Worm (Caenorhabditis elegans) whole organism, L4 larva: ENCODE measurements around the gene fbxa-74.

Experiments
- D1046.2 ChIP-seq: fragments of 200-800 bp; sonication (Bioruptor generic); IDR thresholded peaks from 2 replicates; pipeline ENCODE4 v1.3.6; 2022; ENCODE audit warnings: missing genetic modification characterization, missing compliant biosample characterization
- F26F4.8 ChIP-seq: fragments of 200-800 bp; sonication (Bioruptor generic); conservative IDR thresholded peaks from 2 replicates; pipeline ENCODE4 v1.3.6; 2022; ENCODE audit warnings: missing genetic modification characterization, missing compliant biosample characterization
- F44E2.7 ChIP-seq: fragments of 200-800 bp; sonication (Bioruptor generic); IDR thresholded peaks from 2 replicates; pipeline ENCODE4 v2.1.2; 2022; ENCODE audit warnings: missing genetic modification characterization, missing compliant biosample characterization
- T20F7.1 ChIP-seq: fragments of 200-800 bp; sonication (Bioruptor generic); optimal IDR thresholded peaks from 2 replicates; lab custom pipeline; 2018; ENCODE audit warnings: mild to moderate bottlenecking, missing genetic modification characterization, missing compliant biosample characterization
- T26A8.4 ChIP-seq: fragments of 200-800 bp; sonication (Bioruptor generic); IDR thresholded peaks from 2 replicates; pipeline ENCODE4 v1.3.6; 2022; ENCODE audit warnings: missing genetic modification characterization, missing compliant biosample characterization
- Y48G9A.11 ChIP-seq: fragments of 200-800 bp; sonication (Bioruptor generic); IDR thresholded peaks from 2 replicates; pipeline ENCODE4 v1.3.6; 2022; ENCODE audit warnings: missing genetic modification reagents, missing genetic modification characterization, missing compliant biosample characterization
- aha-1 ChIP-seq: fragments of 150-350 bp; peaks from one replicate; lab custom pipeline; 2014; ENCODE audit warnings: missing biosample characterization, missing genetic modification characterization
- arid-1 ChIP-seq: fragments of 200-800 bp; sonication (Bioruptor generic); conservative IDR thresholded peaks from 2 replicates; pipeline ENCODE4 v1.3.6; 2022; ENCODE audit warnings: missing genetic modification reagents, missing genetic modification characterization, missing compliant biosample characterization
- ceh-28 ChIP-seq: fragments of 150-350 bp; optimal IDR thresholded peaks from 2 replicates; lab custom pipeline; 2014; ENCODE audit warnings: missing biosample characterization, missing genetic modification reagents, missing genetic modification characterization
- ceh-32 ChIP-seq: sonication (generic microtip); optimal IDR thresholded peaks from 2 replicates; lab custom pipeline; 2016; ENCODE audit warnings: mild to moderate bottlenecking, missing genetic modification characterization, missing compliant biosample characterization; ENCODE audit not compliant: poor library complexity
- ceh-44 ChIP-seq: fragments of 200-800 bp; sonication (Bioruptor generic); IDR thresholded peaks from 2 replicates; pipeline ENCODE4 v1.3.6; 2022; ENCODE audit warnings: missing genetic modification reagents, missing genetic modification characterization, missing compliant biosample characterization
- cey-2 ChIP-seq: sonication (generic microtip); optimal IDR thresholded peaks from 3 replicates; lab custom pipeline; 2017; ENCODE audit warnings: missing genetic modification characterization, mild to moderate bottlenecking, missing compliant biosample characterization, antibody characterized with exemption, borderline replicate concordance; ENCODE audit not compliant: insufficient read depth
- dmd-6 ChIP-seq: fragments of 200-800 bp; sonication (Bioruptor generic); IDR thresholded peaks from 2 replicates; pipeline ENCODE4 v1.3.6; 2022; ENCODE audit warnings: missing genetic modification reagents, missing genetic modification characterization, missing compliant biosample characterization
- dmd-8 ChIP-seq: fragments of 200-800 bp; sonication (Bioruptor generic); IDR thresholded peaks from 2 replicates; pipeline ENCODE4 v1.3.6; 2022; ENCODE audit warnings: missing genetic modification characterization, missing compliant biosample characterization
- dpl-1 ChIP-seq: fragments of 150-350 bp; optimal IDR thresholded peaks from 2 replicates; lab custom pipeline; 2014; ENCODE audit warnings: missing biosample characterization, missing genetic modification reagents, missing genetic modification characterization
- egl-43 ChIP-seq: fragments of 200-800 bp; sonication (Bioruptor generic); IDR thresholded peaks from 2 replicates; pipeline ENCODE4 v1.3.6; 2022; ENCODE audit warnings: missing genetic modification reagents, missing genetic modification characterization, missing compliant biosample characterization
- fos-1 ChIP-seq: fragments of 150-350 bp; optimal IDR thresholded peaks from 2 replicates; lab custom pipeline; 2014; ENCODE audit warnings: missing biosample characterization, missing genetic modification characterization
- hmg-1.1 ChIP-seq: fragments of 200-800 bp; sonication (Bioruptor generic); IDR thresholded peaks from 2 replicates; pipeline ENCODE4 v1.3.6; 2022; ENCODE audit warnings: missing genetic modification reagents, missing genetic modification characterization, missing compliant biosample characterization
- lim-7 ChIP-seq: fragments of 200-800 bp; sonication (Bioruptor generic); IDR thresholded peaks from 2 replicates; pipeline ENCODE4 v1.3.6; 2022; ENCODE audit warnings: missing genetic modification characterization, missing compliant biosample characterization
- lin-29 ChIP-seq: fragments of 200-800 bp; sonication (Bioruptor generic); IDR thresholded peaks from 2 replicates; pipeline ENCODE4 v1.3.6; 2022; ENCODE audit warnings: missing genetic modification reagents, missing genetic modification characterization, missing compliant biosample characterization
- lin-38 ChIP-seq: fragments of 200-800 bp; sonication (Bioruptor generic); IDR thresholded peaks from 2 replicates; pipeline ENCODE4 v1.3.6; 2022; ENCODE audit warnings: missing genetic modification reagents, missing genetic modification characterization, missing compliant biosample characterization
- madf-5 ChIP-seq, 2 experiments: fragments of 200-800 bp; sonication (Bioruptor generic); IDR thresholded peaks; 2 replicates each; pipeline ENCODE4 v1.3.6; 2022; ENCODE audit warnings: missing compliant biosample characterization in 2 of 2, missing genetic modification characterization in 2 of 2
- mep-1 ChIP-seq: fragments of 150-350 bp; sonication (generic microtip); optimal IDR thresholded peaks from 3 replicates; lab custom pipeline; 2014; ENCODE audit warnings: missing biosample characterization, missing genetic modification characterization
- nhr-25 ChIP-seq: sonication (generic microtip); optimal IDR thresholded peaks from 2 replicates; lab custom pipeline; 2017; ENCODE audit warnings: missing genetic modification characterization, mild to moderate bottlenecking, missing compliant biosample characterization, antibody characterized with exemption, moderate library complexity, borderline replicate concordance; ENCODE audit not compliant: insufficient read depth
- nhr-41 ChIP-seq: fragments of 200-800 bp; sonication (Bioruptor generic); IDR thresholded peaks from 2 replicates; pipeline ENCODE4 v1.3.6; 2022; ENCODE audit warnings: missing genetic modification reagents, missing genetic modification characterization, missing compliant biosample characterization
- nhr-77 ChIP-seq: fragments of 150-350 bp; optimal IDR thresholded peaks from 2 replicates; lab custom pipeline; 2014; ENCODE audit warnings: missing biosample characterization, missing genetic modification characterization
- pqm-1 ChIP-seq: sonication (generic microtip); optimal IDR thresholded peaks from 2 replicates; lab custom pipeline; 2017; ENCODE audit warnings: missing biosample characterization, missing genetic modification characterization
- rbr-2 ChIP-seq: sonication (generic microtip); optimal IDR thresholded peaks from 2 replicates; lab custom pipeline; 2016; ENCODE audit warnings: missing genotype, missing genetic modification characterization, missing compliant biosample characterization
- set-16 ChIP-seq: fragments of 200-800 bp; sonication (Bioruptor generic); IDR thresholded peaks from 2 replicates; pipeline ENCODE4 v1.3.6; 2022; ENCODE audit warnings: missing genetic modification reagents, missing genetic modification characterization, missing compliant biosample characterization
- snpc-1.2 ChIP-seq: fragments of 200-800 bp; sonication (Bioruptor generic); IDR thresholded peaks from 2 replicates; pipeline ENCODE4 v1.3.6; 2022; ENCODE audit warnings: missing genetic modification reagents, missing genetic modification characterization, missing compliant biosample characterization
- tra-1 ChIP-seq: fragments of 200-800 bp; sonication (Bioruptor generic); IDR thresholded peaks from 2 replicates; pipeline ENCODE4 v1.3.6; 2022; ENCODE audit warnings: missing genetic modification reagents, missing genetic modification characterization, missing compliant biosample characterization
- unc-39 ChIP-seq: sonication (generic microtip); optimal IDR thresholded peaks from 2 replicates; lab custom pipeline; 2017; ENCODE audit warnings: missing biosample characterization, missing genetic modification characterization
- zip-11 ChIP-seq: fragments of 200-800 bp; sonication (Bioruptor generic); IDR thresholded peaks from 2 replicates; pipeline ENCODE4 v1.3.6; 2022; ENCODE audit warnings: missing genetic modification characterization, missing compliant biosample characterization

Gene fbxa-74

ce11 chrIII:1707218-1707617 is 8.4 kb upstream of the fbxa-74 start:
- TF ChIP-seq lim-7 (peak; percentile 58; the same call in 1 of the 2 replicates), F44E2.7 (GFP tag; lab: Robert Waterston, UW) (0 out of 2 replicates have a peak, but pooled peaks have one; percentile 26), egl-43 (GFP tag; lab: Robert Waterston, UW) (peak; percentile 83), ceh-44 (GFP tag; lab: Robert Waterston, UW) (0 out of 2 replicates have a peak, but pooled peaks have one; percentile 51), dmd-8 (GFP tag; lab: Robert Waterston, UW) (peak; percentile 76; the same call in 1 of the 2 replicates), nhr-41 (GFP tag; lab: Robert Waterston, UW) (peak; percentile 40; the same call in 1 of the 2 replicates), madf-5 (GFP tag; IDR thresholded peaks at IDR 0.05; lab: Robert Waterston, UW) (peak in 1 of 2 experiments; percentile 72; a peak in 1 of 4 replicates), D1046.2 (GFP tag; lab: Robert Waterston, UW) (0 out of 2 replicates have a peak, but pooled peaks have one; percentile 66), arid-1 (GFP tag; lab: Robert Waterston, UW) (peak; percentile 16), snpc-1.2 (GFP tag; lab: Robert Waterston, UW) (peak; percentile 66; the same call in 1 of the 2 replicates), lin-29 (GFP tag; lab: Robert Waterston, UW) (peak; percentile 40; the same call in 1 of the 2 replicates), F26F4.8 (GFP tag; lab: Robert Waterston, UW) (0 out of 2 replicates have a peak, but pooled peaks have one; percentile 61), lin-38 (GFP tag; lab: Robert Waterston, UW) (peak; percentile 67), dmd-6 (GFP tag; lab: Robert Waterston, UW) (peak; percentile 8; the same call in 1 of the 2 replicates), set-16 (peak; percentile 44; the same call in 1 of the 2 replicates), T26A8.4 (GFP tag; lab: Robert Waterston, UW) (0 out of 2 replicates have a peak, but pooled peaks have one; percentile 22), Y48G9A.11 (GFP tag; lab: Robert Waterston, UW) (peak; percentile 53; the same call in 1 of the 2 replicates)

DNA sequence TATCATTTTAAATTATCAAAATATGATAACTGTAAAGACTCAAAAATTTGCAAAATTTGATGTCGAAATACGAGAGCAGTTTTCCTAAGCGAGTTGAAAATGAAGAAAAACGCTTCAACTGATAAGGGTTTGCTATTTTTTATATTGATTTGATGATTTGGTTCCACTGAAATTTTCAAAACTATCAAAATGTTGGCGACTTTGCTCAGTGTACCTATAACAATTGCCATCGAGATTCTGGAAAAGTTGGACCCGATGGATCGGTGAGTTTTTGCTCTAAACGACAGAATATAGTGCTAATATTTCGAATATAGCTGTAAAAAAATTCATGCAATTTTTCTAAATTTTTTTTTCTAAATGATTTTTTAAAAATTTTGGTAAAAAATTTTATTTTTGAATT is 7.0 kb upstream of the fbxa-74 start, which contains the start of the genes fbxa-13 and Y22D7AR.2:
Gene fbxa-13 (minus strand): TSS at position 101 of the 400 bp plus-strand sequence.
Gene Y22D7AR.2 (plus strand): TSS at position 148 of the 400 bp plus-strand sequence.
- TF ChIP-seq zip-11 (GFP tag; lab: Robert Waterston, UW): no peak
- TF ChIP-seq ceh-28 (tag; lab: Kevin White, UChicago): no peak
- peak; percentile 6 for TF ChIP-seq pqm-1
- TF ChIP-seq dpl-1 (GFP tag; lab: Kevin White, UChicago): no peak
- no peak for TF ChIP-seq rbr-2

DNA sequence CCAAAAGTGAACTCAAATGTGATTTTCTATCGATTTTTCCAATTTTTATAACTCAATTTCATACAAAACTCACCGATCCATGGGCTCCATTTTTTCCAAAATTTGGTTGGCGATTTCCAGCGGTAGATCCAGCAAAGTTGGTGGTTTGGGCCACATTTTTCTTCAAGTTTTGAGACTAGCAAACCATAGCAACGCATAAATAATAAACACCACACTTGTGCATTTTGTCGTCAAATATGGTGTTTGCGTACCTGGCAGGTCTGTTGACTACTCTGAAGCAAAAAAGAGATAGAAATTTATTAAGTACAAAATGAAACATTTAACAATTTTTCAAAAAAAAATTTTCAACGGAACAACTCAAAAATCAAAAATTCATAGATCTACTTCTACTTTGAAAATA is 6.5 kb upstream of the fbxa-74 start:
- TF ChIP-seq dpl-1 (GFP tag; lab: Kevin White, UChicago) (peak; percentile 28), fos-1 (tag; lab: Kevin White, UChicago) (no peak), nhr-77 (tag; lab: Kevin White, UChicago) (peak; percentile 36), set-16 (no peak), aha-1 (tag; lab: Kevin White, UChicago) (peak; percentile 81), tra-1 (no peak), ceh-32 (tag; lab: Kevin White, UChicago) (no peak), hmg-1.1 (0 out of 2 replicates have a peak, but pooled peaks have one; percentile 30), mep-1 (tag; lab: Kevin White, UChicago) (no peak), cey-2 (no peak), unc-39 (no peak), T20F7.1 (GFP tag; lab: Kevin White, UChicago) (no peak), dmd-6 (GFP tag; lab: Robert Waterston, UW) (no peak), nhr-25 (tag; lab: Kevin White, UChicago) (no peak)
- TF ChIP-seq, all 104 proteins: peak for 4

DNA sequence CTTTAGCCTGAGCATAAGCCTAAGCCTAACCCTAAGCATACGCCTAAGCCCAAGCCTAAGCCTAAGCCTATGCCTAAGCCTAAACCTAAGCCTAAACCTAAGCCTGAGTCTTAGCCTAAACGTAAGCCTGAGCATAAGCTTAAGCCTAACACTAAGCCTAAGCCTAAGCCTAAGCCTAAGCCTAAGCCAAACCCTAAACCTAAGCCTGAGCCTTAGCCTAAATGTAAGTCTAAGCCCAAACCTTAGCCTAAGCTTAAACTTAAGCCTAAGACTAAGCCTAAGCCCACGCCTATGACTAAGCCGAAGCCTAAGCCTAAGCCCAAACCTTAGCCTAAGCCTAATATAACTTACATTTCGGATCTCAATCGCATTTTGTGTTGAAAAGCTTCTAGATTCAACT is 5.2 kb upstream of the fbxa-74 start:
- TF ChIP-seq dmd-6 (GFP tag; lab: Robert Waterston, UW) (no peak), D1046.2 (GFP tag; lab: Robert Waterston, UW) (0 out of 2 replicates have a peak, but pooled peaks have one; percentile 42)
